Fruit fly (Drosophila melanogaster) whole organism, adult: Measurements from ENCODE around the gene CG1703.

Source experiments
- CG11617 ChIP-seq: fragments of 200-800 bp; sonication (Bioruptor generic); optimal IDR thresholded peaks from 2 replicates; lab custom pipeline; 2017; ENCODE audit warnings: mild to moderate bottlenecking, missing biosample characterization, missing genetic modification reagents, missing genetic modification characterization
- CG12768 ChIP-seq: fragments of 200-800 bp; sonication (Bioruptor generic); optimal IDR thresholded peaks from 2 replicates; lab custom pipeline; 2017; ENCODE audit warnings: missing biosample characterization, missing genetic modification characterization, mild to moderate bottlenecking, moderate library complexity, missing genetic modification reagents
- CG14711 ChIP-seq: fragments of 200-800 bp; sonication (Bioruptor generic); optimal IDR thresholded peaks from 2 replicates; lab custom pipeline; 2018; ENCODE audit warnings: missing biosample characterization, mild to moderate bottlenecking, missing genetic modification characterization, moderate library complexity
- CG1620 ChIP-seq: fragments of 200-800 bp; sonication (Bioruptor generic); optimal IDR thresholded peaks from 2 replicates; lab custom pipeline; 2016; ENCODE audit warnings: missing biosample characterization, missing genetic modification characterization
- CG33017 ChIP-seq: fragments of 200-800 bp; sonication (Bioruptor generic); optimal IDR thresholded peaks from 2 replicates; lab custom pipeline; 2018; ENCODE audit warnings: missing biosample characterization, mild to moderate bottlenecking, missing genetic modification characterization, moderate library complexity
- CG5204 ChIP-seq: fragments of 200-800 bp; sonication (Bioruptor generic); optimal IDR thresholded peaks from 2 replicates; lab custom pipeline; 2016; ENCODE audit warnings: missing biosample characterization, missing genetic modification characterization
- CG7045 ChIP-seq: fragments of 200-800 bp; sonication (Bioruptor generic); optimal IDR thresholded peaks from 2 replicates; lab custom pipeline; 2017; ENCODE audit warnings: missing biosample characterization, mild to moderate bottlenecking, missing genetic modification characterization
- CG7101 ChIP-seq: fragments of 200-800 bp; sonication (Bioruptor generic); optimal IDR thresholded peaks from 2 replicates; lab custom pipeline; 2018; ENCODE audit warnings: missing biosample characterization, mild to moderate bottlenecking, missing genetic modification characterization, moderate library complexity
- Clk ChIP-seq: fragments of 200-800 bp; sonication (Bioruptor generic); optimal IDR thresholded peaks from 2 replicates; lab custom pipeline; 2017; ENCODE audit warnings: missing biosample characterization, missing genetic modification characterization
- Crg-1 ChIP-seq: fragments of 200-800 bp; sonication (Bioruptor generic); optimal IDR thresholded peaks from 2 replicates; lab custom pipeline; 2016; ENCODE audit warnings: missing biosample characterization, missing genetic modification characterization
- Hr96 ChIP-seq: fragments of 200-800 bp; sonication (Bioruptor generic); optimal IDR thresholded peaks from 2 replicates; lab custom pipeline; 2016; ENCODE audit warnings: missing biosample characterization, missing genetic modification characterization
- Mnt ChIP-seq: fragments of 200-800 bp; sonication (Bioruptor generic); optimal IDR thresholded peaks from 2 replicates; lab custom pipeline; 2016; ENCODE audit warnings: missing biosample characterization, mild to moderate bottlenecking, missing genetic modification characterization
- bab1 ChIP-seq: fragments of 200-800 bp; sonication (Bioruptor generic); optimal IDR thresholded peaks from 3 replicates; lab custom pipeline; 2019; ENCODE audit warnings: missing biosample characterization, mild to moderate bottlenecking, missing genetic modification characterization, moderate library complexity
- cic ChIP-seq: fragments of 200-800 bp; sonication (Bioruptor generic); optimal IDR thresholded peaks from 2 replicates; lab custom pipeline; 2017; ENCODE audit warnings: missing biosample characterization, mild to moderate bottlenecking, missing genetic modification characterization, moderate library complexity
- cnc ChIP-seq, 2 experiments: fragments of >200 bp; optimal IDR thresholded peaks; 2 replicates each; lab custom pipeline; 2017
- kay ChIP-seq: fragments of 200-800 bp; sonication (Bioruptor generic); peaks from one replicate; lab custom pipeline; 2016; ENCODE audit warnings: missing biosample characterization, missing genetic modification characterization, borderline replicate concordance
- ovo ChIP-seq: fragments of 200-800 bp; sonication (Bioruptor generic); optimal IDR thresholded peaks from 2 replicates; lab custom pipeline; 2016; ENCODE audit warnings: missing biosample characterization, missing genetic modification characterization
- pad ChIP-seq: fragments of 200-800 bp; sonication (Bioruptor generic); optimal IDR thresholded peaks from 3 replicates; lab custom pipeline; 2017; ENCODE audit warnings: missing biosample characterization, missing genetic modification characterization, mild to moderate bottlenecking, moderate library complexity, missing genetic modification reagents
- tj ChIP-seq: fragments of 200-800 bp; sonication (Bioruptor generic); optimal IDR thresholded peaks from 3 replicates; lab custom pipeline; 2017; ENCODE audit warnings: missing biosample characterization, mild to moderate bottlenecking, missing genetic modification characterization, moderate library complexity
- toe ChIP-seq: fragments of 200-800 bp; sonication (Bioruptor generic); optimal IDR thresholded peaks from 2 replicates; lab custom pipeline; 2016; ENCODE audit warnings: missing biosample characterization, missing genetic modification characterization

CG1703 gene

dm6 chrX:11643227-11643626 is 31.5 kb downstream of the CG1703 start:
- TF ChIP-seq CG11617 (no peak), pad (GFP tag; lab: Kevin White, UChicago) (no peak), CG7101 (tag; lab: Kevin White, UChicago) (no peak), toe (GFP tag; lab: Kevin White, UChicago) (no peak), Mnt (GFP tag; lab: Kevin White, UChicago) (no peak), tj (GFP tag; lab: Kevin White, UChicago) (no peak), Clk (GFP tag; lab: Kevin White, UChicago) (no peak), ovo (GFP tag; lab: Kevin White, UChicago) (no peak), kay (no peak), bab1 (no peak), Hr96 (GFP tag; lab: Kevin White, UChicago) (no peak), CG7045 (GFP tag; lab: Kevin White, UChicago) (no peak), CG1620 (no peak)

dm6 chrX:11644530-11645080 is 32.9 kb downstream of the CG1703 start:
- TF ChIP-seq pad (GFP tag; lab: Kevin White, UChicago) (no peak), CG7101 (tag; lab: Kevin White, UChicago) (no peak), CG11617 (no peak), CG33017 (tag; lab: Kevin White, UChicago) (no peak), Crg-1 (GFP tag; lab: Kevin White, UChicago) (no peak), CG7045 (GFP tag; lab: Kevin White, UChicago) (no peak), kay (no peak), toe (GFP tag; lab: Kevin White, UChicago) (no peak), ovo (GFP tag; lab: Kevin White, UChicago) (no peak)

dm6 chrX:11651420-11651819 is 39.7 kb downstream of the CG1703 start:
- no peak for TF ChIP-seq Mnt (GFP tag; lab: Kevin White, UChicago)

dm6 chrX:11652991-11653390 is 41.3 kb downstream of the CG1703 start:
- TF ChIP-seq CG7101 (tag; lab: Kevin White, UChicago), result no peak

- no peak for TF ChIP-seq cnc (optimal IDR thresholded peaks at IDR 0.05; lab: Kevin White, UChicago)
- no peak for TF ChIP-seq bab1
- TF ChIP-seq ovo (GFP tag; lab: Kevin White, UChicago), result no peak
- TF ChIP-seq CG14711 (tag; lab: Kevin White, UChicago), result no peak
Observed at dm6 chrX:11657140-11657539, 45.4 kb downstream of the CG1703 start.

- TF ChIP-seq pad (GFP tag; lab: Kevin White, UChicago), result no peak
- TF ChIP-seq cic (GFP tag; lab: Kevin White, UChicago), result no peak
- TF ChIP-seq kay, result no peak
- no peak for TF ChIP-seq bab1
- TF ChIP-seq Mnt (GFP tag; lab: Kevin White, UChicago), result no peak
- TF ChIP-seq CG1620, result no peak
- TF ChIP-seq ovo (GFP tag; lab: Kevin White, UChicago), result no peak
- no peak for TF ChIP-seq tj (GFP tag; lab: Kevin White, UChicago)
- TF ChIP-seq CG14711 (tag; lab: Kevin White, UChicago), result no peak
- TF ChIP-seq Crg-1 (GFP tag; lab: Kevin White, UChicago), result no peak
- TF ChIP-seq CG12768 (GFP tag; lab: Kevin White, UChicago), result no peak
- no peak for TF ChIP-seq Clk (GFP tag; lab: Kevin White, UChicago)
- no peak for TF ChIP-seq CG33017 (tag; lab: Kevin White, UChicago)
- no peak for TF ChIP-seq toe (GFP tag; lab: Kevin White, UChicago)
- no peak for TF ChIP-seq CG7101 (tag; lab: Kevin White, UChicago)
- no peak for TF ChIP-seq CG11617
- TF ChIP-seq Hr96 (GFP tag; lab: Kevin White, UChicago), result no peak
- no peak for TF ChIP-seq CG5204 (GFP tag; lab: Kevin White, UChicago)
- no peak for TF ChIP-seq cnc (optimal IDR thresholded peaks at IDR 0.05; lab: Kevin White, UChicago)
Observed at dm6 chrX:11658181-11658842, 46.6 kb downstream of the CG1703 start.

dm6 chrX:11659080-11659479 is 47.4 kb downstream of the CG1703 start:
- TF ChIP-seq cnc (optimal IDR thresholded peaks at IDR 0.05; lab: Kevin White, UChicago) (no peak), bab1 (peak; percentile 83), CG11617 (peak; percentile 26), CG33017 (tag; lab: Kevin White, UChicago) (peak; percentile 20), CG1620 (no peak), Clk (GFP tag; lab: Kevin White, UChicago) (no peak), tj (GFP tag; lab: Kevin White, UChicago) (peak; percentile 37), CG7101 (tag; lab: Kevin White, UChicago) (peak; percentile 61), Hr96 (GFP tag; lab: Kevin White, UChicago) (no peak), toe (GFP tag; lab: Kevin White, UChicago) (peak; percentile 27), kay (no peak), Crg-1 (GFP tag; lab: Kevin White, UChicago) (no peak), cic (GFP tag; lab: Kevin White, UChicago) (no peak), CG5204 (GFP tag; lab: Kevin White, UChicago) (peak; percentile 11), pad (GFP tag; lab: Kevin White, UChicago) (peak; percentile 28), CG14711 (tag; lab: Kevin White, UChicago) (peak; percentile 47), Mnt (GFP tag; lab: Kevin White, UChicago) (no peak), ovo (GFP tag; lab: Kevin White, UChicago) (no peak), CG7045 (GFP tag; lab: Kevin White, UChicago) (peak; percentile 42), CG12768 (GFP tag; lab: Kevin White, UChicago) (peak; percentile 33)
